Worm (Caenorhabditis elegans) whole organism, L4 larva: Measurements from ENCODE around the gene F57G12.2.
A peak's percentile ranks its signal among the peaks of the same experiment; 100 is the strongest.

Experiments
- F49E8.2 ChIP-seq: sonication (generic microtip); optimal IDR thresholded peaks from 2 replicates; lab custom pipeline; 2016; ENCODE audit warnings: missing compliant biosample characterization, mild to moderate bottlenecking, missing genetic modification characterization, borderline replicate concordance
- ZK546.5 ChIP-seq, 2 experiments: sonication (generic microtip); optimal IDR thresholded peaks; 2 replicates each; lab custom pipeline; 2017; ENCODE audit warnings: missing biosample characterization in 2 of 2, missing genetic modification characterization in 2 of 2
- ama-1 ChIP-seq: fragments of 150-350 bp; optimal IDR thresholded peaks from 2 replicates; lab custom pipeline; 2014; ENCODE audit warnings: inconsistent platforms, mixed read lengths
- ceh-82 ChIP-seq: sonication (generic microtip); optimal IDR thresholded peaks from 2 replicates; lab custom pipeline; 2017; ENCODE audit warnings: missing biosample characterization, missing genetic modification characterization
- daf-8 ChIP-seq: fragments of 200-800 bp; sonication (Bioruptor generic); IDR thresholded peaks from 2 replicates; pipeline ENCODE4 v1.3.6; 2022; ENCODE audit warnings: missing genetic modification characterization, missing compliant biosample characterization
- dmd-6 ChIP-seq: fragments of 200-800 bp; sonication (Bioruptor generic); IDR thresholded peaks from 2 replicates; pipeline ENCODE4 v1.3.6; 2022; ENCODE audit warnings: missing genetic modification reagents, missing genetic modification characterization, missing compliant biosample characterization
- egl-27 ChIP-seq: sonication (generic microtip); optimal IDR thresholded peaks from 3 replicates; lab custom pipeline; 2017; ENCODE audit warnings: missing biosample characterization, missing genetic modification reagents, missing genetic modification characterization
- lin-29 ChIP-seq: fragments of 200-800 bp; sonication (Bioruptor generic); IDR thresholded peaks from 2 replicates; pipeline ENCODE4 v1.3.6; 2022; ENCODE audit warnings: missing genetic modification reagents, missing genetic modification characterization, missing compliant biosample characterization
- nhr-25 ChIP-seq: sonication (generic microtip); optimal IDR thresholded peaks from 2 replicates; lab custom pipeline; 2017; ENCODE audit warnings: missing genetic modification characterization, mild to moderate bottlenecking, missing compliant biosample characterization, antibody characterized with exemption, moderate library complexity, borderline replicate concordance; ENCODE audit not compliant: insufficient read depth
- nhr-77 ChIP-seq: fragments of 150-350 bp; optimal IDR thresholded peaks from 2 replicates; lab custom pipeline; 2014; ENCODE audit warnings: missing biosample characterization, missing genetic modification characterization
- pha-4 ChIP-seq, 2 experiments: fragments of 150-350 bp in 1 of 2; fragments of 200-800 bp in 1 of 2; sonication (Bioruptor generic) in 1 of 2; IDR thresholded peaks in 1 of 2; optimal IDR thresholded peaks in 1 of 2; 2 replicates each; pipeline versions ENCODE4 v1.3.6 to Lab custom; 2014 to 2022; ENCODE audit warnings: missing genetic modification characterization in 2 of 2, missing genetic modification reagents in 2 of 2, missing biosample characterization in 1 of 2, missing compliant biosample characterization in 1 of 2
- skn-1 ChIP-seq: fragments of 150-350 bp; optimal IDR thresholded peaks from 2 replicates; lab custom pipeline; 2014; ENCODE audit warnings: missing biosample characterization, missing genetic modification characterization
- snpc-4 ChIP-seq: fragments of 150-350 bp; optimal IDR thresholded peaks from 2 replicates; lab custom pipeline; 2014; ENCODE audit warnings: missing biosample characterization, missing genetic modification characterization
- unc-39 ChIP-seq: sonication (generic microtip); optimal IDR thresholded peaks from 2 replicates; lab custom pipeline; 2017; ENCODE audit warnings: missing biosample characterization, missing genetic modification characterization

ce11 chrX:12200577-12200976 is 40.7 kb upstream of the F57G12.2 start:
- TF ChIP-seq ZK546.5 (tag; optimal IDR thresholded peaks at IDR 0.05; lab: Kevin White, UChicago) (no peak), snpc-4 (tag; lab: Kevin White, UChicago) (no peak), skn-1 (tag; lab: Kevin White, UChicago) (no peak), daf-8 (GFP tag; lab: Robert Waterston, UW) (no peak), dmd-6 (peak; percentile 15; the same call in 1 of the 2 replicates), egl-27 (tag; lab: Kevin White, UChicago) (no peak), pha-4 (GFP tag; IDR thresholded peaks at IDR 0.05; lab: Robert Waterston, UW) (no peak), pha-4 (tag; optimal IDR thresholded peaks at IDR 0.05; lab: Kevin White, UChicago) (no peak), ama-1 (lab: Kevin White, UChicago) (no peak), nhr-77 (tag; lab: Kevin White, UChicago) (no peak), F49E8.2 (no peak), ceh-82 (tag; lab: Kevin White, UChicago) (no peak), lin-29 (GFP tag; lab: Robert Waterston, UW) (no peak), nhr-25 (tag; lab: Kevin White, UChicago) (no peak), unc-39 (no peak)
